Worm (Caenorhabditis elegans) whole organism, L4/young adult: ENCODE measurements around the gene Y39F10A.3.

Source experiments
- W03F9.2 ChIP-seq: fragments of 150-350 bp; optimal IDR thresholded peaks from 2 replicates; lab custom pipeline; 2014; ENCODE audit warnings: missing biosample characterization, missing genetic modification characterization
- dao-5 ChIP-seq: sonication (generic microtip); optimal IDR thresholded peaks from 2 replicates; lab custom pipeline; 2016; ENCODE audit warnings: missing genotype, missing genetic modification characterization, moderate library complexity, missing compliant biosample characterization
- him-1 ChIP-seq: sonication (generic microtip); optimal IDR thresholded peaks from 2 replicates; lab custom pipeline; 2016; ENCODE audit warnings: missing genotype, missing genetic modification reagents, missing genetic modification characterization, missing compliant biosample characterization

DNA sequence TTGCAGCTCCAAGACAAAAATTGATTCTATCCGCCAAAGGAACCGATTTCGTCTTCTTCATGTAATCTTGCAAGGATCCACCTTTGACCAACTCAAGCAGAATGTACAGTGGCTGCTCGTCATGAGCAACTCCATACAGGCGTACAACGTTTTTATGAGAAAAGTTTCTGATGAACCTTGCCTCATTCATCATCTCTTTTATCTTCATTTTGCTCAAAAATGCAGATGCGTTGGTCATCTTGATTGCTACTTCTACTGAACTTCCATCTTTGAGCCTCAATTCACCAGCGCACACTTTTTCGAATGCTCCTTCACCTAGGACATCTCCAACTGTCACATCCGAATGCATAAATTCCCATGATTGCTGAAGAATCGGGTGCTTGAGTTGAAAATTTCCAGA, 14.1 kb upstream of the Y39F10A.3 start:
- no peak for TF ChIP-seq W03F9.2 (tag; lab: Kevin White, UChicago)
- TF ChIP-seq him-1 (tag; lab: Kevin White, UChicago), result no peak
- no peak for TF ChIP-seq dao-5
